Fruit fly (Drosophila melanogaster) whole organism, embryonic: ENCODE measurements around the gene CG11241.

Experiments used
- Adf1 ChIP-seq: fragments of 200-800 bp; sonication (Bioruptor generic); IDR thresholded peaks from 2 replicates; pipeline ENCODE4 v1.3.6; 2022; ENCODE audit warnings: missing biosample characterization, missing genetic modification characterization
- Atf3 ChIP-seq: fragments of 200-800 bp; sonication (Bioruptor generic); optimal IDR thresholded peaks from 3 replicates; lab custom pipeline; 2016; ENCODE audit warnings: missing biosample characterization, missing genetic modification characterization
- CG10267 ChIP-seq: fragments of 200-800 bp; sonication (Bioruptor generic); optimal IDR thresholded peaks from 2 replicates; lab custom pipeline; 2018; ENCODE audit warnings: missing biosample characterization, mild to moderate bottlenecking, missing genetic modification characterization, moderate library complexity
- CG12071 ChIP-seq: fragments of 200-800 bp; sonication (Bioruptor generic); optimal IDR thresholded peaks from 3 replicates; lab custom pipeline; 2018; ENCODE audit warnings: missing biosample characterization, mild to moderate bottlenecking, missing genetic modification characterization
- CG13287 ChIP-seq: fragments of 200-800 bp; sonication (Bioruptor generic); IDR thresholded peaks from 2 replicates; pipeline ENCODE4 v1.3.6; 2022; ENCODE audit warnings: missing biosample characterization, missing genetic modification characterization; ENCODE audit not compliant: partially characterized antibody
- CG17829 ChIP-seq: fragments of 200-800 bp; optimal IDR thresholded peaks from 2 replicates; lab custom pipeline; 2019; ENCODE audit warnings: missing biosample characterization, mild to moderate bottlenecking, missing genetic modification characterization, moderate library complexity
- CG1832 ChIP-seq: fragments of 200-800 bp; sonication (Bioruptor generic); optimal IDR thresholded peaks from 2 replicates; lab custom pipeline; 2017; ENCODE audit warnings: missing biosample characterization, mild to moderate bottlenecking, missing genetic modification characterization, inconsistent platforms
- CG2199 ChIP-seq: fragments of 200-800 bp; sonication (Bioruptor generic); IDR thresholded peaks from 3 replicates; pipeline ENCODE4 v1.3.6; 2022; ENCODE audit warnings: missing biosample characterization, missing genetic modification characterization
- CG2712 ChIP-seq: fragments of 200-800 bp; optimal IDR thresholded peaks from 3 replicates; lab custom pipeline; 2019; ENCODE audit warnings: missing biosample characterization, mild to moderate bottlenecking, missing genetic modification characterization, moderate library complexity
- CG30020 ChIP-seq: fragments of 200-800 bp; optimal IDR thresholded peaks from 2 replicates; lab custom pipeline; 2019; ENCODE audit warnings: missing biosample characterization, mild to moderate bottlenecking, missing genetic modification characterization, moderate library complexity
- CG3065 ChIP-seq: fragments of 200-800 bp; sonication (Bioruptor generic); optimal IDR thresholded peaks from 2 replicates; lab custom pipeline; 2016; ENCODE audit warnings: missing biosample characterization, missing genetic modification characterization
- CG4404 ChIP-seq: fragments of 200-800 bp; sonication (Bioruptor generic); IDR thresholded peaks from 2 replicates; pipeline ENCODE4 v1.3.6; 2022; ENCODE audit warnings: missing biosample characterization, missing genetic modification characterization
- CG6689 ChIP-seq: fragments of 200-800 bp; sonication (Bioruptor generic); IDR thresholded peaks from 2 replicates; pipeline ENCODE4 v1.3.6; 2022; ENCODE audit warnings: missing biosample characterization, missing genetic modification characterization
- CG7357 ChIP-seq: fragments of 200-800 bp; sonication (Bioruptor generic); IDR thresholded peaks from 3 replicates; pipeline ENCODE4 v1.3.6; 2022; ENCODE audit warnings: missing biosample characterization, missing genetic modification characterization
- CG8924 ChIP-seq: fragments of 200-800 bp; optimal IDR thresholded peaks from 3 replicates; lab custom pipeline; 2019; ENCODE audit warnings: missing biosample characterization, mild to moderate bottlenecking, missing genetic modification characterization, moderate library complexity
- D19B ChIP-seq: fragments of 200-800 bp; sonication (Bioruptor generic); optimal IDR thresholded peaks from 2 replicates; lab custom pipeline; 2017; ENCODE audit warnings: missing biosample characterization, mild to moderate bottlenecking, missing genetic modification characterization
- Deaf1 ChIP-seq: fragments of 200-800 bp; optimal IDR thresholded peaks from 3 replicates; lab custom pipeline; 2019; ENCODE audit warnings: missing biosample characterization, mild to moderate bottlenecking, missing genetic modification characterization, moderate library complexity
- Dll ChIP-seq: fragments of 200-800 bp; sonication (Bioruptor generic); IDR thresholded peaks from 4 replicates; pipeline ENCODE4 v1.3.6; 2022; ENCODE audit warnings: missing biosample characterization, missing genetic modification characterization; ENCODE audit not compliant: partially characterized antibody
- Med ChIP-seq: fragments of 200-800 bp; sonication (Bioruptor generic); peaks from one replicate; lab custom pipeline; 2016; ENCODE audit warnings: missing biosample characterization, missing genetic modification characterization, mild to moderate bottlenecking, inconsistent platforms, moderate library complexity
- Nf-YB ChIP-seq: fragments of 200-800 bp; sonication (Bioruptor generic); optimal IDR thresholded peaks from 3 replicates; lab custom pipeline; 2019; ENCODE audit warnings: missing biosample characterization, mild to moderate bottlenecking, missing genetic modification characterization, moderate library complexity
- Nf-YC ChIP-seq: fragments of 200-800 bp; optimal IDR thresholded peaks from 3 replicates; lab custom pipeline; 2019; ENCODE audit warnings: missing biosample characterization, mild to moderate bottlenecking, missing genetic modification characterization, moderate library complexity
- Pdp1 ChIP-seq, 2 experiments: fragments of 200-800 bp; sonication (Bioruptor generic); optimal IDR thresholded peaks; 3 replicates each; lab custom pipeline; 2016; ENCODE audit warnings: missing biosample characterization in 2 of 2, missing genetic modification characterization in 2 of 2, mild to moderate bottlenecking in 1 of 2, moderate library complexity in 1 of 2
- Rfx ChIP-seq: fragments of 200-800 bp; sonication (Bioruptor generic); IDR thresholded peaks from 2 replicates; pipeline ENCODE4 v1.3.6; 2022; ENCODE audit warnings: missing biosample characterization, missing genetic modification characterization
- Side ChIP-seq: fragments of 200-800 bp; sonication (Bioruptor generic); optimal IDR thresholded peaks from 2 replicates; lab custom pipeline; 2016; ENCODE audit warnings: missing biosample characterization, missing genetic modification characterization
- Trl ChIP-seq, 3 experiments: fragments of >200 bp in 2 of 3; fragments of 200-800 bp in 1 of 3; sonication (Bioruptor generic) in 1 of 3; optimal IDR thresholded peaks; 2 replicates in 1 of 3; 3 replicates in 2 of 3; lab custom pipeline; 2016 to 2017; ENCODE audit warnings: missing biosample characterization in 1 of 3, missing genetic modification characterization in 1 of 3
- cad ChIP-seq: fragments of >200 bp; optimal IDR thresholded peaks from 2 replicates; lab custom pipeline; 2017; ENCODE audit warnings: missing biosample characterization, missing genetic modification characterization
- cg ChIP-seq: fragments of 200-800 bp; sonication (Bioruptor generic); optimal IDR thresholded peaks from 3 replicates; lab custom pipeline; 2019; ENCODE audit warnings: missing biosample characterization, mild to moderate bottlenecking, missing genetic modification characterization, moderate library complexity
- chinmo ChIP-seq: fragments of 200-800 bp; sonication (Bioruptor generic); IDR thresholded peaks from 4 replicates; pipeline ENCODE4 v1.3.6; 2022; ENCODE audit warnings: missing biosample characterization, missing genetic modification characterization; ENCODE audit not compliant: partially characterized antibody
- ci ChIP-seq: fragments of 200-800 bp; sonication (Bioruptor generic); IDR thresholded peaks from 3 replicates; pipeline ENCODE4 v1.3.6; 2022; ENCODE audit warnings: missing biosample characterization, missing genetic modification characterization
- dm ChIP-seq: fragments of 200-800 bp; sonication (Bioruptor generic); optimal IDR thresholded peaks from 3 replicates; lab custom pipeline; 2016; ENCODE audit warnings: missing biosample characterization, missing genetic modification characterization
- ewg ChIP-seq: fragments of 200-800 bp; sonication (Bioruptor generic); optimal IDR thresholded peaks from 3 replicates; lab custom pipeline; 2017; ENCODE audit warnings: mild to moderate bottlenecking, missing biosample characterization, missing genetic modification reagents, missing genetic modification characterization
- gem ChIP-seq: fragments of 200-800 bp; sonication (Bioruptor generic); optimal IDR thresholded peaks from 2 replicates; lab custom pipeline; 2019; ENCODE audit warnings: missing biosample characterization, mild to moderate bottlenecking, missing genetic modification characterization, moderate library complexity
- phol ChIP-seq: fragments of 200-800 bp; sonication (Bioruptor generic); optimal IDR thresholded peaks from 3 replicates; lab custom pipeline; 2018; ENCODE audit warnings: missing biosample characterization, mild to moderate bottlenecking, missing genetic modification characterization, moderate library complexity
- pros ChIP-seq: fragments of 200-800 bp; sonication (Bioruptor generic); optimal IDR thresholded peaks from 3 replicates; lab custom pipeline; 2019; ENCODE audit warnings: missing biosample characterization, mild to moderate bottlenecking, missing genetic modification characterization, moderate library complexity
- sd ChIP-seq: fragments of 200-800 bp; sonication (Bioruptor generic); optimal IDR thresholded peaks from 3 replicates; lab custom pipeline; 2018; ENCODE audit warnings: missing biosample characterization, mild to moderate bottlenecking, missing genetic modification characterization, moderate library complexity
- seq ChIP-seq: fragments of 200-800 bp; sonication (Bioruptor generic); IDR thresholded peaks from 2 replicates; pipeline ENCODE4 v1.3.6; 2022; ENCODE audit warnings: missing biosample characterization, missing genetic modification characterization
- ssp ChIP-seq: fragments of 200-800 bp; sonication (Bioruptor generic); IDR thresholded peaks from 2 replicates; pipeline ENCODE4 v1.3.6; 2022; ENCODE audit warnings: missing biosample characterization, missing genetic modification characterization
- stwl ChIP-seq: fragments of 200-800 bp; sonication (Bioruptor generic); optimal IDR thresholded peaks from 3 replicates; lab custom pipeline; 2018; ENCODE audit warnings: missing biosample characterization, mild to moderate bottlenecking, missing genetic modification characterization, moderate library complexity
- tll ChIP-seq, 2 experiments: fragments of 200-800 bp in 1 of 2; fragments of >200 bp in 1 of 2; sonication (Bioruptor generic) in 1 of 2; optimal IDR thresholded peaks; 2 replicates each; lab custom pipeline; 2017 to 2019; ENCODE audit warnings: missing biosample characterization in 2 of 2, missing genetic modification characterization in 2 of 2, mild to moderate bottlenecking in 1 of 2, moderate library complexity in 1 of 2
- twi ChIP-seq: fragments of 200-800 bp; optimal IDR thresholded peaks from 2 replicates; lab custom pipeline; 2019; ENCODE audit warnings: missing biosample characterization, mild to moderate bottlenecking, missing genetic modification characterization, moderate library complexity

Gene CG11241

DNA sequence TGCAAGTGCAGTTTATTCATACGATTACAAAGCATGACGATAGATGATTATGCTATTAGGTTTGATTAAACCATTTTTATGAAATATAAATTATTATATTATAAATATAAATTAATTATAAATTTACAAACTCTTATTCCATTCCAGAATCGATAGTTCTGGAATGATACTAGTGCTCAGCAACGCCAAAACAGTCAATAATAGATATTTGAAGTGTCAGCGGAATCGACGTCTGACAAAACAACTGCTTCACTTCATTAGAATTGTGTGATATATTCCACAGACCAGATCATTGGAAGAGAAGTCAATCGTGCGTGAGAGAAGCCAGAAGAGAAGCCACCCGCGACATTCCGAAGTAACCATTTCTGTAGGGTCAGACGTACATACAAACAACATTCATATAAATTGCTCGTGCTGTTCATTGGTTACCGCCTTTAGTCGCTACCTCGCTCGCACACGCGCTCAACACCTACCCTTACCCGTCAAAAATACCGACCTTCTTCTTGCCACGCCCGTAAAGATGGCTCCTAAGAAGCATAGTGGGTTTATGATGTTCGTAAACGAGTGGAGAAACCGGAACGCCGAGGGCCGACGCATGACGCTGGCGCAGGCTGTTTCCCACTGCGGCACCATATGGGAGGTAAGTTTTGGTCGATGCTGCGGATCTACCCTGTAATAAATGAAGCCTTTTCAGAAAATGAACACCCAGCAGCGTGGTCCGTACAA, 14.0 kb downstream of the CG11241 start:
- TF ChIP-seq CG3065 (GFP tag; lab: Kevin White, UChicago) (peak; percentile 40), cad (GFP tag; lab: Kevin White, UChicago) (peak; percentile 81), ssp (peak; percentile 38), Pdp1 (GFP tag; optimal IDR thresholded peaks at IDR 0.05; lab: Kevin White, UChicago) (no peak), sd (tag; lab: Kevin White, UChicago) (peak; percentile 81), phol (tag; lab: Kevin White, UChicago) (peak; percentile 25), CG13287 (GFP tag; lab: Robert Waterston, UW) (peak; percentile 36), D19B (peak; percentile 62), CG30020 (tag; lab: Kevin White, UChicago) (peak; percentile 3), Rfx (GFP tag; lab: Robert Waterston, UW) (peak; percentile 16; the same call in 1 of the 2 replicates), CG1832 (GFP tag; lab: Kevin White, UChicago) (peak; percentile 30), ci (GFP tag; lab: Robert Waterston, UW) (0 out of 3 replicates have a peak, but pooled peaks have one; percentile 34), CG8924 (tag; lab: Kevin White, UChicago) (no peak), Trl (optimal IDR thresholded peaks at IDR 0.05; lab: Kevin White, UChicago) (peak; percentile 19 to 28), Trl (GFP tag; optimal IDR thresholded peaks at IDR 0.05; lab: Kevin White, UChicago) (no peak), cg (GFP tag; lab: Kevin White, UChicago) (peak; percentile 2), Deaf1 (tag; lab: Kevin White, UChicago) (peak; percentile 76), CG4404 (GFP tag; lab: Robert Waterston, UW) (no peak), Dll (GFP tag; lab: Robert Waterston, UW) (0 out of 4 replicates have a peak, but pooled peaks have one; percentile 27), CG12071 (GFP tag; lab: Kevin White, UChicago) (no peak), Adf1 (GFP tag; lab: Robert Waterston, UW) (0 out of 2 replicates have a peak, but pooled peaks have one; percentile 27), Nf-YC (tag; lab: Kevin White, UChicago) (peak; percentile 96), dm (GFP tag; lab: Kevin White, UChicago) (no peak), Side (GFP tag; lab: Kevin White, UChicago) (no peak), twi (peak; percentile 87), pros (GFP tag; lab: Kevin White, UChicago) (peak; percentile 90), tll (GFP tag; optimal IDR thresholded peaks at IDR 0.05; lab: Kevin White, UChicago) (peak in 1 of 2 experiments; percentile 59), CG7357 (GFP tag; lab: Robert Waterston, UW) (peak; percentile 33; the same call in 1 of the 3 replicates), CG2712 (peak; percentile 1), Med (GFP tag; lab: Kevin White, UChicago) (peak; percentile 70), ewg (GFP tag; lab: Kevin White, UChicago) (peak; percentile 13), CG2199 (GFP tag; lab: Robert Waterston, UW) (peak; percentile 75; the same call in 1 of the 3 replicates), CG10267 (peak; percentile 58), seq (GFP tag; lab: Robert Waterston, UW) (peak; percentile 59; the same call in 1 of the 2 replicates), Nf-YB (GFP tag; lab: Kevin White, UChicago) (peak; percentile 97), stwl (tag; lab: Kevin White, UChicago) (peak; percentile 59), chinmo (0 out of 4 replicates have a peak, but pooled peaks have one; percentile 39), gem (tag; lab: Kevin White, UChicago) (no peak), CG6689 (GFP tag; lab: Robert Waterston, UW) (no peak), Atf3 (GFP tag; lab: Kevin White, UChicago) (no peak), CG17829 (tag; lab: Kevin White, UChicago) (no peak)
